Fruit fly (Drosophila melanogaster): ENCODE results near the gene Pis.
A peak's percentile ranks its signal among the peaks of the same experiment; 100 is the strongest.

Gene Pis

DNA sequence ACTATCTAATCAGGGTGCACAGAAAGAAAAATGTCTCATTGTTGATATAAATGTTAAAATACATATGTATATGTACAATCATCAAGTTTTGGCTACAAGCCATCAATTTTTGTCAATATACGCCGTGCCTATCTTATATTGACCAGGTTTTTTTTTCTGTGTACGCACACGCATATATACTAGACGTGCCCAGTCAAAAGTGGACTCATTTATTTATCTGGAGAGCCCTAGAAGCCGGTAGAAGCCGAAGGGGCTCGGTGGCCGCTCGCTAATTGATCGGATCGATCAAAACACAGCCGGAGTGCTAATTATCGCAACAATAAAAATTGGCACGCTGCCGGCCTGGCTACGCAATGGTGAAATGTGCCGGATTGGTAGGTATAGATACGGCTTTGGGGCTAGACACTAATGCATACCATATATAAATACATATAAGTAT is 36.7 kb upstream of the Pis start:
- TF ChIP-seq Met (GFP tag; optimal IDR thresholded peaks at IDR 0.05): peak; percentile 66
- peak; percentile 60 for TF ChIP-seq Smox (GFP tag; optimal IDR thresholded peaks at IDR 0.05)
- peak; percentile 39 for TF ChIP-seq Ets96B (tag; optimal IDR thresholded peaks at IDR 0.05)
- peak; percentile 40 for TF ChIP-seq achi (GFP tag; optimal IDR thresholded peaks at IDR 0.05)
- no peak for TF ChIP-seq ss (GFP tag; optimal IDR thresholded peaks at IDR 0.05)
- peak; percentile 21 for TF ChIP-seq CG1621 (tag; optimal IDR thresholded peaks at IDR 0.05)
- TF ChIP-seq Hr38 (GFP tag; optimal IDR thresholded peaks at IDR 0.05): no peak
- peak; percentile 78 for TF ChIP-seq eg (GFP tag; IDR thresholded peaks at IDR 0.05)
- TF ChIP-seq Eip75B (GFP tag; optimal IDR thresholded peaks at IDR 0.05): peak; percentile 36
- TF ChIP-seq fkh (GFP tag; optimal IDR thresholded peaks at IDR 0.05): peak; percentile 68
- peak; percentile 25 for TF ChIP-seq CG10631 (GFP tag; optimal IDR thresholded peaks at IDR 0.05)
- TF ChIP-seq CG8119 (GFP tag; IDR thresholded peaks at IDR 0.05): peak; percentile 56; the same call in 2 of the 3 replicates
- no peak for TF ChIP-seq fd85E (GFP tag; optimal IDR thresholded peaks at IDR 0.05)
- peak; percentile 62 for TF ChIP-seq pdm3 (GFP tag; optimal IDR thresholded peaks at IDR 0.05)
- TF ChIP-seq Blimp-1 (GFP tag; optimal IDR thresholded peaks at IDR 0.05): no peak
- no peak for TF ChIP-seq CG16779 (tag; optimal IDR thresholded peaks at IDR 0.05)
- TF ChIP-seq CG10669 (GFP tag; optimal IDR thresholded peaks at IDR 0.05): no peak
- TF ChIP-seq topi (GFP tag; optimal IDR thresholded peaks at IDR 0.05): peak; percentile 69
- no peak for TF ChIP-seq CG7368 (GFP tag; optimal IDR thresholded peaks at IDR 0.05)
- peak; percentile 63 for TF ChIP-seq Sox14 (GFP tag; optimal IDR thresholded peaks at IDR 0.05)
- TF ChIP-seq lz (GFP tag; optimal IDR thresholded peaks at IDR 0.05): peak; percentile 67
- no peak for TF ChIP-seq salr (GFP tag; optimal IDR thresholded peaks at IDR 0.05)
- peak; percentile 10 for TF ChIP-seq CG3032 (tag; optimal IDR thresholded peaks at IDR 0.05)
- TF ChIP-seq Ets21C (GFP tag; optimal IDR thresholded peaks at IDR 0.05): peak; percentile 52
- TF ChIP-seq CG31627 (GFP tag; optimal IDR thresholded peaks at IDR 0.05): peak; percentile 48
- TF ChIP-seq OdsH (GFP tag; optimal IDR thresholded peaks at IDR 0.05): peak; percentile 46
- TF ChIP-seq Eip93F (GFP tag; optimal IDR thresholded peaks at IDR 0.05): peak; percentile 46
- TF ChIP-seq CG6163 (GFP tag; IDR thresholded peaks at IDR 0.05): peak; percentile 69
- TF ChIP-seq CG8319 (GFP tag; optimal IDR thresholded peaks at IDR 0.05): no peak
- TF ChIP-seq net (GFP tag; optimal IDR thresholded peaks at IDR 0.05): no peak
- no peak for TF ChIP-seq CG4318 (GFP tag; optimal IDR thresholded peaks at IDR 0.05)
- TF ChIP-seq CG3919 (GFP tag; optimal IDR thresholded peaks at IDR 0.05): no peak
- TF ChIP-seq CG11762 (GFP tag; optimal IDR thresholded peaks at IDR 0.05; ENCODE audit: insufficient read depth): no peak
- TF ChIP-seq CG11294 (GFP tag; IDR thresholded peaks at IDR 0.05): peak; percentile 15; the same call in 1 of the 2 replicates
- TF ChIP-seq spab (GFP tag; optimal IDR thresholded peaks at IDR 0.05): no peak
- peak; percentile 56 for TF ChIP-seq Sox102F (GFP tag; optimal IDR thresholded peaks at IDR 0.05)
- peak; percentile 4 for TF ChIP-seq dsx (GFP tag; optimal IDR thresholded peaks at IDR 0.05; ENCODE audit: poor library complexity, severe bottlenecking)
- no peak for TF ChIP-seq dac (GFP tag; optimal IDR thresholded peaks at IDR 0.05)
- no peak for TF ChIP-seq CG6854 (GFP tag; optimal IDR thresholded peaks at IDR 0.05)
- peak; percentile 87 for TF ChIP-seq svp (GFP tag)
- TF ChIP-seq CG9139 (GFP tag; optimal IDR thresholded peaks at IDR 0.05): no peak
- peak; percentile 36 for TF ChIP-seq CG34406 (GFP tag; optimal IDR thresholded peaks at IDR 0.05)
- TF ChIP-seq Lpt (GFP tag; optimal IDR thresholded peaks at IDR 0.05): peak; percentile 18
- TF ChIP-seq Hr4 (GFP tag; optimal IDR thresholded peaks at IDR 0.05): peak; percentile 50
- TF ChIP-seq CG15336 (GFP tag; IDR thresholded peaks at IDR 0.05): peak; percentile 57
- no peak for TF ChIP-seq Sox15 (GFP tag; optimal IDR thresholded peaks at IDR 0.05)
- peak; percentile 52; the same call in 1 of the 2 replicates for TF ChIP-seq Gug (GFP tag; IDR thresholded peaks at IDR 0.05)
- peak; percentile 50 for TF ChIP-seq acj6 (GFP tag; optimal IDR thresholded peaks at IDR 0.05)
- peak; percentile 60 for TF ChIP-seq Hr39 (GFP tag; optimal IDR thresholded peaks at IDR 0.05)
- TF ChIP-seq CG6808 (GFP tag; optimal IDR thresholded peaks at IDR 0.05): no peak
- peak; percentile 83 for TF ChIP-seq Eip78C (GFP tag)
- peak; percentile 53 for TF ChIP-seq CG32006 (GFP tag; optimal IDR thresholded peaks at IDR 0.05)
